Fruit fly (Drosophila melanogaster) whole organism, embryonic: Measurements from ENCODE around the gene CG43245.

ENCODE experiments used
- C15 ChIP-seq: fragments of 200-800 bp; sonication (Bioruptor generic); IDR thresholded peaks from 3 replicates; pipeline ENCODE4 v1.3.6; 2022; ENCODE audit warnings: missing biosample characterization, missing genetic modification characterization
- CG10431 ChIP-seq: fragments of 200-800 bp; sonication (Bioruptor generic); optimal IDR thresholded peaks from 3 replicates; lab custom pipeline; 2018; ENCODE audit warnings: missing biosample characterization, mild to moderate bottlenecking, missing genetic modification characterization
- CG12942 ChIP-seq: fragments of 200-800 bp; sonication (Bioruptor generic); optimal IDR thresholded peaks from 3 replicates; lab custom pipeline; 2016; ENCODE audit warnings: missing biosample characterization, missing genetic modification characterization
- CG13296 ChIP-seq: fragments of 200-800 bp; sonication (Bioruptor generic); optimal IDR thresholded peaks from 3 replicates; lab custom pipeline; 2018; ENCODE audit warnings: missing biosample characterization, mild to moderate bottlenecking, missing genetic modification characterization
- CG14014 ChIP-seq: fragments of 200-800 bp; sonication (Bioruptor generic); IDR thresholded peaks from 2 replicates; pipeline ENCODE4 v1.3.6; 2022; ENCODE audit warnings: missing biosample characterization, missing genetic modification characterization
- CG15011 ChIP-seq: fragments of 200-800 bp; sonication (Bioruptor generic); optimal IDR thresholded peaks from 3 replicates; lab custom pipeline; 2018; ENCODE audit warnings: missing biosample characterization, mild to moderate bottlenecking, missing genetic modification characterization
- CG1647 ChIP-seq: fragments of 200-800 bp; sonication (Bioruptor generic); optimal IDR thresholded peaks from 3 replicates; lab custom pipeline; 2016; ENCODE audit warnings: missing biosample characterization, missing genetic modification characterization
- CG17359 ChIP-seq: fragments of 200-800 bp; sonication (Bioruptor generic); optimal IDR thresholded peaks from 3 replicates; lab custom pipeline; 2018; ENCODE audit warnings: missing biosample characterization, mild to moderate bottlenecking, missing genetic modification characterization, moderate library complexity
- CG17912 ChIP-seq: fragments of 200-800 bp; sonication (Bioruptor generic); optimal IDR thresholded peaks from 2 replicates; lab custom pipeline; 2018; ENCODE audit warnings: missing biosample characterization, mild to moderate bottlenecking, missing genetic modification characterization
- CG18011 ChIP-seq: fragments of 200-800 bp; sonication (Bioruptor generic); optimal IDR thresholded peaks from 2 replicates; lab custom pipeline; 2017; ENCODE audit warnings: missing biosample characterization, missing genetic modification characterization, mild to moderate bottlenecking, moderate library complexity, missing genotype
- CG30020 ChIP-seq: fragments of 200-800 bp; optimal IDR thresholded peaks from 2 replicates; lab custom pipeline; 2019; ENCODE audit warnings: missing biosample characterization, mild to moderate bottlenecking, missing genetic modification characterization, moderate library complexity
- CG31441 ChIP-seq: fragments of 200-800 bp; sonication (Bioruptor generic); IDR thresholded peaks from 2 replicates; pipeline ENCODE4 v1.3.6; 2022; ENCODE audit warnings: missing biosample characterization, missing genetic modification characterization
- CG43689 ChIP-seq: fragments of 200-800 bp; sonication (Bioruptor generic); IDR thresholded peaks from 2 replicates; pipeline ENCODE4 v1.3.6; 2022; ENCODE audit warnings: missing biosample characterization, missing genetic modification characterization
- CG4617 ChIP-seq: fragments of 200-800 bp; sonication (Bioruptor generic); optimal IDR thresholded peaks from 3 replicates; lab custom pipeline; 2016; ENCODE audit warnings: missing biosample characterization, missing genetic modification characterization, borderline replicate concordance
- CG6689 ChIP-seq: fragments of 200-800 bp; sonication (Bioruptor generic); IDR thresholded peaks from 2 replicates; pipeline ENCODE4 v1.3.6; 2022; ENCODE audit warnings: missing biosample characterization, missing genetic modification characterization
- CG6791 ChIP-seq: fragments of 200-800 bp; sonication (Bioruptor generic); IDR thresholded peaks from 3 replicates; pipeline ENCODE4 v1.3.6; 2022; ENCODE audit warnings: missing biosample characterization, missing genetic modification characterization; ENCODE audit not compliant: partially characterized antibody
- CG7928 ChIP-seq: fragments of 200-800 bp; sonication (Bioruptor generic); optimal IDR thresholded peaks from 2 replicates; lab custom pipeline; 2017; ENCODE audit warnings: missing biosample characterization, mild to moderate bottlenecking, missing genetic modification characterization
- CG7987 ChIP-seq: fragments of 200-800 bp; sonication (Bioruptor generic); optimal IDR thresholded peaks from 2 replicates; lab custom pipeline; 2018; ENCODE audit warnings: missing biosample characterization, mild to moderate bottlenecking, missing genetic modification characterization, moderate library complexity
- CG9727 ChIP-seq: fragments of 200-800 bp; sonication (Bioruptor generic); optimal IDR thresholded peaks from 3 replicates; lab custom pipeline; 2017; ENCODE audit warnings: missing biosample characterization, mild to moderate bottlenecking, missing genetic modification characterization
- Gug ChIP-seq: fragments of 200-800 bp; sonication (Bioruptor generic); IDR thresholded peaks from 4 replicates; pipeline ENCODE4 v1.3.6; 2022; ENCODE audit warnings: missing biosample characterization, missing genetic modification characterization
- H15 ChIP-seq: fragments of 200-800 bp; sonication (Bioruptor generic); IDR thresholded peaks from 3 replicates; pipeline ENCODE4 v1.3.6; 2022; ENCODE audit warnings: missing biosample characterization, missing genetic modification characterization
- Hr51 ChIP-seq, 2 experiments: fragments of 200-800 bp; sonication (Bioruptor generic); optimal IDR thresholded peaks; 2 replicates in 1 of 2; 3 replicates in 1 of 2; lab custom pipeline; 2016 to 2018; ENCODE audit warnings: missing biosample characterization in 2 of 2, missing genetic modification characterization in 2 of 2, mild to moderate bottlenecking in 1 of 2, moderate library complexity in 1 of 2
- Mes4 ChIP-seq: fragments of 200-800 bp; sonication (Bioruptor generic); optimal IDR thresholded peaks from 2 replicates; lab custom pipeline; 2016; ENCODE audit warnings: missing biosample characterization, missing genetic modification characterization
- NC2β ChIP-seq: fragments of 200-800 bp; sonication (Bioruptor generic); optimal IDR thresholded peaks from 2 replicates; lab custom pipeline; 2016; ENCODE audit warnings: missing biosample characterization, missing genetic modification characterization
- NK7.1 ChIP-seq: fragments of 200-800 bp; sonication (Bioruptor generic); optimal IDR thresholded peaks from 3 replicates; lab custom pipeline; 2016; ENCODE audit warnings: missing biosample characterization, missing genetic modification characterization
- Pdp1 ChIP-seq, 2 experiments: fragments of 200-800 bp; sonication (Bioruptor generic); optimal IDR thresholded peaks; 3 replicates each; lab custom pipeline; 2016; ENCODE audit warnings: missing biosample characterization in 2 of 2, missing genetic modification characterization in 2 of 2, mild to moderate bottlenecking in 1 of 2, moderate library complexity in 1 of 2
- Rfx ChIP-seq: fragments of 200-800 bp; sonication (Bioruptor generic); IDR thresholded peaks from 2 replicates; pipeline ENCODE4 v1.3.6; 2022; ENCODE audit warnings: missing biosample characterization, missing genetic modification characterization
- Sry-β ChIP-seq: fragments of 200-800 bp; sonication (Bioruptor generic); optimal IDR thresholded peaks from 2 replicates; lab custom pipeline; 2018; ENCODE audit warnings: missing biosample characterization, mild to moderate bottlenecking, missing genetic modification characterization, moderate library complexity
- Sry-δ ChIP-seq: fragments of 200-800 bp; sonication (Bioruptor generic); optimal IDR thresholded peaks from 2 replicates; lab custom pipeline; 2016; ENCODE audit warnings: missing biosample characterization, missing genetic modification characterization
- Taf1 ChIP-seq: fragments of 200-800 bp; sonication (Bioruptor generic); IDR thresholded peaks from 2 replicates; pipeline ENCODE4 v1.3.6; 2022; ENCODE audit warnings: missing biosample characterization, missing genetic modification characterization
- ac ChIP-seq: fragments of 200-800 bp; sonication (Bioruptor generic); optimal IDR thresholded peaks from 3 replicates; lab custom pipeline; 2017; ENCODE audit warnings: missing biosample characterization, mild to moderate bottlenecking, missing genetic modification characterization
- btn ChIP-seq: fragments of 200-800 bp; sonication (Bioruptor generic); optimal IDR thresholded peaks from 2 replicates; lab custom pipeline; 2016; ENCODE audit warnings: missing biosample characterization, missing genetic modification characterization
- chm ChIP-seq: fragments of 200-800 bp; sonication (Bioruptor generic); IDR thresholded peaks from 2 replicates; pipeline ENCODE4 v1.3.6; 2022; ENCODE audit warnings: missing biosample characterization, missing genetic modification characterization
- dmrt99B ChIP-seq: fragments of 200-800 bp; sonication (Bioruptor generic); optimal IDR thresholded peaks from 2 replicates; lab custom pipeline; 2018; ENCODE audit warnings: missing biosample characterization, mild to moderate bottlenecking, missing genetic modification characterization, moderate library complexity
- fd96Cb ChIP-seq: fragments of 200-800 bp; sonication (Bioruptor generic); optimal IDR thresholded peaks from 2 replicates; lab custom pipeline; 2018; ENCODE audit warnings: missing biosample characterization, mild to moderate bottlenecking, missing genetic modification characterization, moderate library complexity
- gcm2 ChIP-seq: fragments of 200-800 bp; sonication (Bioruptor generic); optimal IDR thresholded peaks from 2 replicates; lab custom pipeline; 2016; ENCODE audit warnings: missing biosample characterization, missing genetic modification characterization
- hbn ChIP-seq: fragments of 200-800 bp; sonication (Bioruptor generic); IDR thresholded peaks from 2 replicates; pipeline ENCODE4 v1.3.6; 2022; ENCODE audit warnings: missing biosample characterization, missing genetic modification characterization; ENCODE audit not compliant: partially characterized antibody
- hth ChIP-seq: fragments of >200 bp; optimal IDR thresholded peaks from 2 replicates; lab custom pipeline; 2017; ENCODE audit warnings: inconsistent platforms
- lov ChIP-seq, 2 experiments: fragments of 200-800 bp in 1 of 2; fragments of >200 bp in 1 of 2; sonication (Bioruptor generic) in 1 of 2; IDR thresholded peaks in 1 of 2; optimal IDR thresholded peaks in 1 of 2; 2 replicates in 1 of 2; 3 replicates in 1 of 2; pipeline versions ENCODE4 v1.3.6 to Lab custom; 2017 to 2022; ENCODE audit warnings: missing biosample characterization in 1 of 2, missing genetic modification characterization in 1 of 2
- mld ChIP-seq: fragments of 200-800 bp; sonication (Bioruptor generic); IDR thresholded peaks from 3 replicates; pipeline ENCODE4 v1.3.6; 2022; ENCODE audit warnings: missing biosample characterization, missing genetic modification characterization; ENCODE audit not compliant: partially characterized antibody
- nau ChIP-seq: fragments of 200-800 bp; sonication (Bioruptor generic); optimal IDR thresholded peaks from 3 replicates; lab custom pipeline; 2017; ENCODE audit warnings: missing biosample characterization, mild to moderate bottlenecking, missing genetic modification characterization, missing genetic modification reagents
- pfk ChIP-seq: fragments of 200-800 bp; sonication (Bioruptor generic); optimal IDR thresholded peaks from 2 replicates; lab custom pipeline; 2018; ENCODE audit warnings: missing biosample characterization, mild to moderate bottlenecking, missing genetic modification characterization, moderate library complexity
- pho ChIP-seq: fragments of 200-800 bp; sonication (Bioruptor generic); optimal IDR thresholded peaks from 2 replicates; lab custom pipeline; 2016; ENCODE audit warnings: missing biosample characterization, missing genetic modification characterization
- pita ChIP-seq: fragments of 200-800 bp; sonication (Bioruptor generic); optimal IDR thresholded peaks from 2 replicates; lab custom pipeline; 2017; ENCODE audit warnings: missing biosample characterization, mild to moderate bottlenecking, missing genetic modification characterization
- pum ChIP-seq: fragments of 200-800 bp; sonication (Bioruptor generic); optimal IDR thresholded peaks from 2 replicates; lab custom pipeline; 2016; ENCODE audit warnings: missing biosample characterization, missing genetic modification characterization
- row ChIP-seq: fragments of 200-800 bp; sonication (Bioruptor generic); IDR thresholded peaks from 3 replicates; pipeline ENCODE4 v1.3.6; 2022; ENCODE audit warnings: missing biosample characterization, missing genetic modification characterization
- schlank ChIP-seq: fragments of 200-800 bp; sonication (Bioruptor generic); optimal IDR thresholded peaks from 2 replicates; lab custom pipeline; 2018; ENCODE audit warnings: missing biosample characterization, mild to moderate bottlenecking, missing genetic modification characterization
- sens ChIP-seq: fragments of 200-800 bp; sonication (Bioruptor generic); peaks from one replicate; lab custom pipeline; 2016; ENCODE audit warnings: missing biosample characterization, missing genetic modification characterization

Gene CG43245

dm6 chr3L:10759793-10760651 lies 11.7 kb upstream of the CG43245 start (continued):
- peak; percentile 53; the same call in 1 of the 3 replicates for TF ChIP-seq H15
- no peak for TF ChIP-seq CG10431 (GFP tag; lab: Kevin White, UChicago)
- TF ChIP-seq gcm2 (GFP tag; lab: Kevin White, UChicago): no peak
- TF ChIP-seq NK7.1: no peak
- no peak for TF ChIP-seq ac (GFP tag; lab: Kevin White, UChicago)
- peak in 1 of 2 experiments; percentile 81 for TF ChIP-seq Hr51 (GFP tag; optimal IDR thresholded peaks at IDR 0.05; lab: Kevin White, UChicago)
- TF ChIP-seq CG9727 (GFP tag; lab: Kevin White, UChicago): peak; percentile 46
- no peak for TF ChIP-seq NC2β (GFP tag; lab: Kevin White, UChicago)
- TF ChIP-seq CG18011 (GFP tag; lab: Kevin White, UChicago): no peak
- no peak for TF ChIP-seq Gug (GFP tag; lab: Robert Waterston, UW)
- TF ChIP-seq btn (GFP tag; lab: Kevin White, UChicago): no peak
- TF ChIP-seq CG30020 (tag; lab: Kevin White, UChicago): no peak
- TF ChIP-seq CG31441: peak; percentile 83
- TF ChIP-seq CG7987 (GFP tag; lab: Kevin White, UChicago): no peak
- TF ChIP-seq Mes4 (GFP tag; lab: Kevin White, UChicago): no peak
- TF ChIP-seq CG6791 (GFP tag; lab: Robert Waterston, UW): no peak
- 0 out of 2 replicates have a peak, but pooled peaks have one; percentile 14 for TF ChIP-seq Rfx (GFP tag; lab: Robert Waterston, UW)
- TF ChIP-seq nau (GFP tag; lab: Kevin White, UChicago): peak; percentile 26
- no peak for TF ChIP-seq Taf1
- no peak for TF ChIP-seq CG13296
- TF ChIP-seq schlank: no peak
- TF ChIP-seq hbn (GFP tag; lab: Robert Waterston, UW): no peak
- no peak for TF ChIP-seq Sry-δ (GFP tag; lab: Kevin White, UChicago)
- TF ChIP-seq Pdp1 (GFP tag; optimal IDR thresholded peaks at IDR 0.05; lab: Kevin White, UChicago): peak; percentile 16 to 32
- TF ChIP-seq CG12942 (GFP tag; lab: Kevin White, UChicago): peak; percentile 28
- no peak for TF ChIP-seq CG7928 (GFP tag; lab: Kevin White, UChicago)
- TF ChIP-seq CG1647 (GFP tag; lab: Kevin White, UChicago): no peak
- peak; percentile 85 for TF ChIP-seq fd96Cb (tag; lab: Kevin White, UChicago)
- TF ChIP-seq CG43689 (GFP tag; lab: Robert Waterston, UW): no peak
- TF ChIP-seq pum: peak; percentile 17
- no peak for TF ChIP-seq pita (GFP tag; lab: Kevin White, UChicago)
- TF ChIP-seq CG17359 (tag; lab: Kevin White, UChicago): peak; percentile 70
- peak; percentile 91 for TF ChIP-seq dmrt99B (tag; lab: Kevin White, UChicago)
- no peak for TF ChIP-seq C15 (GFP tag; lab: Robert Waterston, UW)
- TF ChIP-seq chm (GFP tag; lab: Robert Waterston, UW): no peak
- peak; percentile 50; the same call in 2 of the 3 replicates for TF ChIP-seq row (GFP tag; lab: Robert Waterston, UW)
- TF ChIP-seq pfk: no peak
- no peak for TF ChIP-seq Sry-β (GFP tag; lab: Kevin White, UChicago)
- no peak for TF ChIP-seq CG15011 (GFP tag; lab: Kevin White, UChicago)
- no peak for TF ChIP-seq mld (GFP tag; lab: Robert Waterston, UW)
- TF ChIP-seq sens (GFP tag; lab: Kevin White, UChicago): peak; percentile 94
- TF ChIP-seq CG14014: no peak
- no peak for TF ChIP-seq lov (optimal IDR thresholded peaks at IDR 0.05; lab: Kevin White, UChicago)
- TF ChIP-seq lov (GFP tag; IDR thresholded peaks at IDR 0.05; lab: Robert Waterston, UW): no peak
- TF ChIP-seq hth: no peak
- no peak for TF ChIP-seq CG17912
- TF ChIP-seq CG4617: no peak
- TF ChIP-seq CG6689 (GFP tag; lab: Robert Waterston, UW): peak; percentile 50
- TF ChIP-seq pho: no peak
